Worm (Caenorhabditis elegans) whole organism, early embryonic: ENCODE results near the gene col-162.
A peak's percentile ranks its signal among the peaks of the same experiment; 100 is the strongest.

Source experiments
- B0310.2 ChIP-seq: sonication (generic microtip); optimal IDR thresholded peaks from 2 replicates; lab custom pipeline; 2016; ENCODE audit warnings: mild to moderate bottlenecking, missing genetic modification characterization, missing compliant biosample characterization
- F13C5.2 ChIP-seq: sonication (generic microtip); optimal IDR thresholded peaks from 2 replicates; lab custom pipeline; 2017; ENCODE audit warnings: mild to moderate bottlenecking, missing genetic modification characterization, inconsistent platforms, missing compliant biosample characterization
- aly-1 ChIP-seq: sonication (generic microtip); optimal IDR thresholded peaks from 2 replicates; lab custom pipeline; 2016; ENCODE audit warnings: missing genetic modification characterization, missing compliant biosample characterization
- ama-1 ChIP-seq: fragments of 150-350 bp; optimal IDR thresholded peaks from 2 replicates; lab custom pipeline; 2014
- ceh-13 ChIP-seq: fragments of 200-800 bp; sonication (Bioruptor generic); optimal IDR thresholded peaks from 2 replicates; lab custom pipeline; 2018; ENCODE audit warnings: mild to moderate bottlenecking, missing genetic modification characterization, missing compliant biosample characterization
- ceh-36 ChIP-seq: sonication (generic microtip); optimal IDR thresholded peaks from 2 replicates; lab custom pipeline; 2016; ENCODE audit warnings: missing genetic modification characterization, inconsistent platforms, missing compliant biosample characterization
- ets-7 ChIP-seq: sonication (generic microtip); optimal IDR thresholded peaks from 2 replicates; lab custom pipeline; 2016; ENCODE audit warnings: missing genotype, missing genetic modification characterization, missing compliant biosample characterization
- flt-1 ChIP-seq: fragments of 200-800 bp; sonication (Bioruptor generic); IDR thresholded peaks from 2 replicates; pipeline ENCODE4 v1.3.6; 2022; ENCODE audit warnings: missing genetic modification characterization, missing compliant biosample characterization
- hmbx-1 ChIP-seq: sonication (generic microtip); optimal IDR thresholded peaks from 2 replicates; lab custom pipeline; 2016; ENCODE audit warnings: mild to moderate bottlenecking, missing genetic modification characterization, missing compliant biosample characterization
- hmg-4 ChIP-seq: fragments of 200-800 bp; sonication (Bioruptor generic); optimal IDR thresholded peaks from 2 replicates; lab custom pipeline; 2018; ENCODE audit warnings: mild to moderate bottlenecking, missing genetic modification characterization, missing compliant biosample characterization
- hnd-1 ChIP-seq: sonication (generic microtip); optimal IDR thresholded peaks from 2 replicates; lab custom pipeline; 2016; ENCODE audit warnings: missing genetic modification characterization, missing compliant biosample characterization
- pes-1 ChIP-seq: fragments of 200-800 bp; sonication (Bioruptor generic); IDR thresholded peaks from 2 replicates; pipeline ENCODE4 v1.3.6; 2022; ENCODE audit warnings: missing genetic modification reagents, missing genetic modification characterization, missing compliant biosample characterization
- scrt-1 ChIP-seq: fragments of 200-800 bp; sonication (Bioruptor generic); IDR thresholded peaks from 2 replicates; pipeline ENCODE4 v1.3.6; 2022; ENCODE audit warnings: missing genetic modification characterization, missing compliant biosample characterization
- sea-1 ChIP-seq: fragments of 200-800 bp; sonication (Bioruptor generic); conservative IDR thresholded peaks from 2 replicates; pipeline ENCODE4 v1.3.6; 2022; ENCODE audit warnings: missing genetic modification characterization, missing compliant biosample characterization
- tbx-11 ChIP-seq: fragments of 200-800 bp; sonication (Bioruptor generic); IDR thresholded peaks from 2 replicates; pipeline ENCODE4 v1.3.6; 2022; ENCODE audit warnings: missing genetic modification characterization, missing compliant biosample characterization
- tbx-37 ChIP-seq: fragments of 200-800 bp; sonication (Bioruptor generic); conservative IDR thresholded peaks from 2 replicates; pipeline ENCODE4 v1.3.6; 2022; ENCODE audit warnings: missing genetic modification reagents, missing genetic modification characterization, missing compliant biosample characterization
- tra-4 ChIP-seq: sonication (generic microtip); optimal IDR thresholded peaks from 2 replicates; lab custom pipeline; 2017; ENCODE audit warnings: missing genetic modification characterization, missing compliant biosample characterization

The col-162 gene

DNA sequence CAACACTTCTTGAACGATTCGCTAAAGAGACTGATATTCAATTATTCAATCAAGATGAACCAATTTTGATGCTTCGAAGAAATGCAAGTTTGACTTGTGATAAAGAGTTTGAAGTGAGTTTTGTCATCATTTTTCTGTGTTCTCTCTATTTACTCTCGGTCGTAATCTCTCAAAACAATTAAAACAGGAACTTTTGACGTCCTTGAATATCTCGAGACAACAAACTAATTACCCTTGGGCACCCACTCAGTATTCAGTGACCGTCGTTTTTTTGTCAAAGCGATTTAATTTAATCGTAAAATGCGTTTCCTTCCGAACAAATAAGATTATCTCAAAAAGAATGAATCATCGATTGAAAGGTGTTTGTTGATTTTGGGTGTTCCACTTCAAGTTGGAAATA lies 22.4 kb downstream of the col-162 start:
- TF ChIP-seq aly-1 (tag; lab: Kevin White, UChicago) = no peak
- no peak for TF ChIP-seq sea-1 (GFP tag; lab: Robert Waterston, UW)
- TF ChIP-seq tbx-37 (GFP tag; lab: Robert Waterston, UW) = no peak
- TF ChIP-seq ets-7 (tag; lab: Kevin White, UChicago) = no peak
- TF ChIP-seq hmbx-1 = no peak
- TF ChIP-seq hmg-4 = no peak
- no peak for TF ChIP-seq F13C5.2 (tag; lab: Kevin White, UChicago)
- TF ChIP-seq B0310.2 = no peak
- no peak for TF ChIP-seq ceh-13

ce11 chrV:13468190-13468765 lies 26.5 kb downstream of the col-162 start, which contains the start of the genes F25H9.6 and F25H9.7:
F25H9.6 (minus strand) TSS chrV:13468361.
F25H9.7 (plus strand) TSS chrV:13468376.
- TF ChIP-seq ama-1 (lab: Kevin White, UChicago) (no peak), ceh-13 (no peak), flt-1 (GFP tag; lab: Robert Waterston, UW) (peak; percentile 58), tra-4 (tag; lab: Kevin White, UChicago) (no peak), ceh-36 (no peak), tbx-11 (GFP tag; lab: Robert Waterston, UW) (0 out of 2 replicates have a peak, but pooled peaks have one; percentile 17), ets-7 (tag; lab: Kevin White, UChicago) (peak; percentile 37), B0310.2 (no peak), scrt-1 (GFP tag; lab: Robert Waterston, UW) (0 out of 2 replicates have a peak, but pooled peaks have one; percentile 32), sea-1 (GFP tag; lab: Robert Waterston, UW) (no peak), pes-1 (peak; percentile 72), hnd-1 (peak; percentile 7), hmbx-1 (no peak), tbx-37 (GFP tag; lab: Robert Waterston, UW) (peak; percentile 89), F13C5.2 (tag; lab: Kevin White, UChicago) (peak; percentile 64), hmg-4 (no peak), aly-1 (tag; lab: Kevin White, UChicago) (no peak)

- TF ChIP-seq ceh-36 (no peak), aly-1 (tag; lab: Kevin White, UChicago) (no peak), hmg-4 (no peak), tra-4 (tag; lab: Kevin White, UChicago) (no peak), hnd-1 (no peak), ama-1 (lab: Kevin White, UChicago) (no peak), sea-1 (GFP tag; lab: Robert Waterston, UW) (no peak), tbx-11 (GFP tag; lab: Robert Waterston, UW) (no peak), tbx-37 (GFP tag; lab: Robert Waterston, UW) (no peak), hmbx-1 (no peak), flt-1 (GFP tag; lab: Robert Waterston, UW) (no peak), scrt-1 (GFP tag; lab: Robert Waterston, UW) (no peak), F13C5.2 (tag; lab: Kevin White, UChicago) (no peak), pes-1 (no peak)
Measured at ce11 chrV:13472062-13472461, 30.3 kb downstream of the col-162 start.

DNA sequence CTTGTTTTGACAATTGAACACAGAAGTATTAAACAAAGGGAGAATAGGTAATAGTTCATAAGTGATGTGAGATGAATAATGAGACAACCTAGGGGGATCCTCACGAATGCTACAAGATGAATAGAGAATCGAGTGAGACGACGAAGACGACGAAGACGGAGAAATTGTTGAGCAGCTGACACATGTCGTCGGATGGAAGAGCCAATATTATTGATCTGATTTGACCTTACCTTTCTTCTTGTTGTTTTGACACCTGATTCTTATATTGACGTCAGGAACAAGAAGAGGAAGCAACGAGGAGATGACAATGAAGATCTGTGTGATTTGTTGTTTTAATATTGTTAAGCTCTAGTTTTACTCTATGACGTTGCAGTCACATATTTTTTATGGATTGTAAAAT lies 31.7 kb downstream of the col-162 start, which contains the start of gene T10G3.1:
Gene T10G3.1 (minus strand): TSS at position 213 of the 400 bp plus-strand sequence.
- TF ChIP-seq ama-1 (lab: Kevin White, UChicago) (no peak), ets-7 (tag; lab: Kevin White, UChicago) (no peak), pes-1 (no peak)

ce11 chrV:13476350-13476749 lies 34.6 kb downstream of the col-162 start, which contains the start of gene T10G3.8:
T10G3.8 (minus strand) TSS chrV:13476450.
- TF ChIP-seq aly-1 (tag; lab: Kevin White, UChicago) (no peak), F13C5.2 (tag; lab: Kevin White, UChicago) (no peak), B0310.2 (no peak)

DNA sequence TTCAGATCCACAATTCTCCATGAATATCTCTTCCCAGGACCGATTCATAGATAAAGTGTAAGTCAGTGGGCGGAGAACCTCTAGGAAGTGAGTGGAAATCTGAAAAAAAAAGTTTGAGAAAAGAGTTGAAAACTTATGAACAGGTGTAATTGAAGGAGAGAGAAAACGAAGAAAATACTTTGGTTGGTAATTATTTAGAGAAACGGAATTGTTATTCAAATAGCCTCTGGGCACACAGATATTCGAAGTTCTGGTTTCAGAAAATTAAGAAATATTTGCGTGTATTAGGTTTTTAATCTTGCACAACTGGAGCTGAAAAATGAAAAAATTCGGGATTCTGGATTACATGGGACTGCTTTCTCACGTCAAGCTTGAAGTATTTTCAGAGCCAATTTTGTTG lies 38.0 kb downstream of the col-162 start, which contains the start of gene T10G3.2:
Gene T10G3.2 (minus strand): TSS at position 101 of the 400 bp plus-strand sequence.
- TF ChIP-seq B0310.2 = no peak
- no peak for TF ChIP-seq tra-4 (tag; lab: Kevin White, UChicago)
- TF ChIP-seq flt-1 (GFP tag; lab: Robert Waterston, UW) = no peak
- no peak for TF ChIP-seq F13C5.2 (tag; lab: Kevin White, UChicago)
- no peak for TF ChIP-seq hnd-1
- no peak for TF ChIP-seq ets-7 (tag; lab: Kevin White, UChicago)
- no peak for TF ChIP-seq hmg-4
- no peak for TF ChIP-seq hmbx-1
- no peak for TF ChIP-seq tbx-37 (GFP tag; lab: Robert Waterston, UW)
- no peak for TF ChIP-seq ceh-13
- TF ChIP-seq pes-1 = no peak
- no peak for TF ChIP-seq ama-1 (lab: Kevin White, UChicago)
- TF ChIP-seq ceh-36 = no peak
- TF ChIP-seq sea-1 (GFP tag; lab: Robert Waterston, UW) = no peak
- TF ChIP-seq aly-1 (tag; lab: Kevin White, UChicago) = no peak
- TF ChIP-seq tbx-11 (GFP tag; lab: Robert Waterston, UW) = no peak
- TF ChIP-seq scrt-1 (GFP tag; lab: Robert Waterston, UW) = no peak

- TF ChIP-seq hmg-4 = no peak
- no peak for TF ChIP-seq flt-1 (GFP tag; lab: Robert Waterston, UW)
- no peak for TF ChIP-seq sea-1 (GFP tag; lab: Robert Waterston, UW)
- no peak for TF ChIP-seq F13C5.2 (tag; lab: Kevin White, UChicago)
Measured at ce11 chrV:13484339-13484738, 42.6 kb downstream of the col-162 start, which contains the start of gene T10G3.4. T10G3.4 (minus strand) TSS chrV:13484439.

DNA sequence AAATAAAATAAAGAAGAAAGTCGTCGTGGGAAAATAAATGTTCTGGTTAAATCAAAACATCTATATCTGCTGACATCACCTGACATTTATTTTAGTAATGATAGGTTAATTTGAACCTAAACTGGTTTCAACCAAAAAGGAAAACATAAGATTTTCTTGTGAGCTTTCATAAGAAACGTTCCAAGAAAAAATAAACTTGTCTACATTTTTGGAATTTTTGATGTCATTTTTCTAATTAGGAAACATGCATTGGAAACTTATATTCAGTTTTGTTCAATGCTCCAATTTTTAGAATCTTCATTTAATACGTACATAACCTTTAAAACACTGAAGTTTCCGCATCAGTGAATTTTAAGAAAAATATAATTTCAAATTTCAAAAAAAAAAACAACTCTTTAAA lies 44.0 kb downstream of the col-162 start:
- no peak for TF ChIP-seq ceh-36
- no peak for TF ChIP-seq F13C5.2 (tag; lab: Kevin White, UChicago)
- TF ChIP-seq ceh-13 = no peak
- TF ChIP-seq pes-1 = no peak
- no peak for TF ChIP-seq hmg-4
- TF ChIP-seq aly-1 (tag; lab: Kevin White, UChicago) = no peak
- no peak for TF ChIP-seq B0310.2
- TF ChIP-seq ama-1 (lab: Kevin White, UChicago) = no peak
- no peak for TF ChIP-seq sea-1 (GFP tag; lab: Robert Waterston, UW)
- TF ChIP-seq ets-7 (tag; lab: Kevin White, UChicago) = no peak
